Worm (Caenorhabditis elegans) whole organism, L4 larva: ENCODE results near the gene tkt-1.
A peak's percentile ranks its signal among the peaks of the same experiment; 100 is the strongest.

Source experiments
- D1046.2 ChIP-seq: fragments of 200-800 bp; sonication (Bioruptor generic); IDR thresholded peaks from 2 replicates; pipeline ENCODE4 v1.3.6; 2022; ENCODE audit warnings: missing genetic modification characterization, missing compliant biosample characterization
- F10B5.3 ChIP-seq: sonication (generic microtip); optimal IDR thresholded peaks from 2 replicates; lab custom pipeline; 2016; ENCODE audit warnings: mild to moderate bottlenecking, missing genetic modification characterization, missing compliant biosample characterization
- F26F4.8 ChIP-seq: fragments of 200-800 bp; sonication (Bioruptor generic); conservative IDR thresholded peaks from 2 replicates; pipeline ENCODE4 v1.3.6; 2022; ENCODE audit warnings: missing genetic modification characterization, missing compliant biosample characterization
- F44E2.7 ChIP-seq: fragments of 200-800 bp; sonication (Bioruptor generic); IDR thresholded peaks from 2 replicates; pipeline ENCODE4 v2.1.2; 2022; ENCODE audit warnings: missing genetic modification characterization, missing compliant biosample characterization
- R02D3.7 ChIP-seq: fragments of 150-350 bp; sonication (generic microtip); optimal IDR thresholded peaks from 3 replicates; lab custom pipeline; 2014; ENCODE audit warnings: missing biosample characterization, missing genetic modification characterization
- T26A8.4 ChIP-seq: fragments of 200-800 bp; sonication (Bioruptor generic); IDR thresholded peaks from 2 replicates; pipeline ENCODE4 v1.3.6; 2022; ENCODE audit warnings: missing genetic modification characterization, missing compliant biosample characterization
- aha-1 ChIP-seq: fragments of 150-350 bp; peaks from one replicate; lab custom pipeline; 2014; ENCODE audit warnings: missing biosample characterization, missing genetic modification characterization
- aly-2 ChIP-seq: sonication (generic microtip); optimal IDR thresholded peaks from 2 replicates; lab custom pipeline; 2018; ENCODE audit warnings: missing biosample characterization, missing genetic modification characterization
- arid-1 ChIP-seq: fragments of 200-800 bp; sonication (Bioruptor generic); conservative IDR thresholded peaks from 2 replicates; pipeline ENCODE4 v1.3.6; 2022; ENCODE audit warnings: missing genetic modification reagents, missing genetic modification characterization, missing compliant biosample characterization
- ceh-20 ChIP-seq: fragments of 200-800 bp; sonication (Bioruptor generic); IDR thresholded peaks from 2 replicates; pipeline ENCODE4 v1.3.6; 2022; ENCODE audit warnings: missing genetic modification reagents, missing genetic modification characterization, missing compliant biosample characterization
- ceh-32 ChIP-seq: sonication (generic microtip); optimal IDR thresholded peaks from 2 replicates; lab custom pipeline; 2016; ENCODE audit warnings: mild to moderate bottlenecking, missing genetic modification characterization, missing compliant biosample characterization; ENCODE audit not compliant: poor library complexity
- ceh-62 ChIP-seq: sonication (generic microtip); optimal IDR thresholded peaks from 2 replicates; lab custom pipeline; 2017; ENCODE audit warnings: missing biosample characterization, missing genetic modification characterization
- ceh-82 ChIP-seq: sonication (generic microtip); optimal IDR thresholded peaks from 2 replicates; lab custom pipeline; 2017; ENCODE audit warnings: missing biosample characterization, missing genetic modification characterization
- ces-1 ChIP-seq: fragments of 150-350 bp; sonication (generic microtip); optimal IDR thresholded peaks from 4 replicates; lab custom pipeline; 2014; ENCODE audit warnings: missing biosample characterization, missing genetic modification reagents, missing genetic modification characterization
- daf-16 ChIP-seq, 3 experiments: sonication (generic microtip); optimal IDR thresholded peaks; 2 replicates each; lab custom pipeline; 2016 to 2017; ENCODE audit warnings: missing genetic modification characterization in 3 of 3, missing genetic modification reagents in 3 of 3, mild to moderate bottlenecking in 2 of 3, missing compliant biosample characterization in 2 of 3, missing biosample characterization in 1 of 3, moderate library complexity in 1 of 3
- daf-8 ChIP-seq: fragments of 200-800 bp; sonication (Bioruptor generic); IDR thresholded peaks from 2 replicates; pipeline ENCODE4 v1.3.6; 2022; ENCODE audit warnings: missing genetic modification characterization, missing compliant biosample characterization
- dmd-6 ChIP-seq: fragments of 200-800 bp; sonication (Bioruptor generic); IDR thresholded peaks from 2 replicates; pipeline ENCODE4 v1.3.6; 2022; ENCODE audit warnings: missing genetic modification reagents, missing genetic modification characterization, missing compliant biosample characterization
- dpl-1 ChIP-seq: fragments of 150-350 bp; optimal IDR thresholded peaks from 2 replicates; lab custom pipeline; 2014; ENCODE audit warnings: missing biosample characterization, missing genetic modification reagents, missing genetic modification characterization
- duxl-1 ChIP-seq: sonication (generic microtip); optimal IDR thresholded peaks from 2 replicates; lab custom pipeline; 2016; ENCODE audit warnings: mild to moderate bottlenecking, missing genetic modification characterization, moderate library complexity, missing compliant biosample characterization; ENCODE audit not compliant: poor library complexity
- egl-27 ChIP-seq: sonication (generic microtip); optimal IDR thresholded peaks from 3 replicates; lab custom pipeline; 2017; ENCODE audit warnings: missing biosample characterization, missing genetic modification reagents, missing genetic modification characterization
- egl-43 ChIP-seq: fragments of 200-800 bp; sonication (Bioruptor generic); IDR thresholded peaks from 2 replicates; pipeline ENCODE4 v1.3.6; 2022; ENCODE audit warnings: missing genetic modification reagents, missing genetic modification characterization, missing compliant biosample characterization
- hif-1 ChIP-seq, 2 experiments: sonication (generic microtip); optimal IDR thresholded peaks; 2 replicates each; lab custom pipeline; 2016 to 2017; ENCODE audit warnings: missing compliant biosample characterization in 2 of 2, missing genetic modification characterization in 2 of 2, missing genetic modification reagents in 2 of 2, missing genotype in 2 of 2, mild to moderate bottlenecking in 1 of 2
- hlh-11 ChIP-seq: fragments of 200-800 bp; sonication (Bioruptor generic); optimal IDR thresholded peaks from 2 replicates; lab custom pipeline; 2018; ENCODE audit warnings: mild to moderate bottlenecking, missing genetic modification characterization, missing compliant biosample characterization
- jun-1 ChIP-seq: fragments of 150-350 bp; optimal IDR thresholded peaks from 2 replicates; lab custom pipeline; 2014; ENCODE audit warnings: missing biosample characterization, missing genetic modification reagents, missing genetic modification characterization
- lin-1 ChIP-seq: fragments of 200-800 bp; sonication (Bioruptor generic); IDR thresholded peaks from 2 replicates; pipeline ENCODE4 v1.3.6; 2022; ENCODE audit warnings: missing genetic modification reagents, missing genetic modification characterization, missing compliant biosample characterization
- lin-15B ChIP-seq: fragments of 150-350 bp; sonication (generic microtip); optimal IDR thresholded peaks from 3 replicates; lab custom pipeline; 2014; ENCODE audit warnings: missing biosample characterization, missing genetic modification characterization
- lin-29 ChIP-seq: fragments of 200-800 bp; sonication (Bioruptor generic); IDR thresholded peaks from 2 replicates; pipeline ENCODE4 v1.3.6; 2022; ENCODE audit warnings: missing genetic modification reagents, missing genetic modification characterization, missing compliant biosample characterization
- lin-39 ChIP-seq: fragments of 150-350 bp; optimal IDR thresholded peaks from 2 replicates; lab custom pipeline; 2014; ENCODE audit warnings: missing biosample characterization, missing genetic modification reagents, missing genetic modification characterization
- lir-3 ChIP-seq: sonication (generic microtip); optimal IDR thresholded peaks from 2 replicates; lab custom pipeline; 2016; ENCODE audit warnings: mild to moderate bottlenecking, missing genetic modification characterization, missing compliant biosample characterization
- lsy-2 ChIP-seq, 2 experiments: fragments of 150-350 bp in 1 of 2; sonication (generic microtip) in 1 of 2; optimal IDR thresholded peaks; 2 replicates each; lab custom pipeline; 2014 to 2017; ENCODE audit warnings: missing biosample characterization in 2 of 2, missing genetic modification characterization in 2 of 2
- madf-5 ChIP-seq, 2 experiments: fragments of 200-800 bp; sonication (Bioruptor generic); IDR thresholded peaks; 2 replicates each; pipeline ENCODE4 v1.3.6; 2022; ENCODE audit warnings: missing compliant biosample characterization in 2 of 2, missing genetic modification characterization in 2 of 2
- mdl-1 ChIP-seq, 2 experiments: fragments of 150-350 bp in 1 of 2; sonication (generic microtip) in 1 of 2; optimal IDR thresholded peaks; 2 replicates each; lab custom pipeline; 2014 to 2017; ENCODE audit warnings: missing biosample characterization in 2 of 2, missing genetic modification characterization in 2 of 2
- mxl-3 ChIP-seq: fragments of 200-800 bp; sonication (Bioruptor generic); optimal IDR thresholded peaks from 2 replicates; lab custom pipeline; 2018; ENCODE audit warnings: mild to moderate bottlenecking, missing genetic modification characterization, missing compliant biosample characterization
- nhr-10 ChIP-seq: fragments of 150-350 bp; optimal IDR thresholded peaks from 2 replicates; lab custom pipeline; 2014; ENCODE audit warnings: missing biosample characterization, missing genetic modification characterization
- nhr-11 ChIP-seq: fragments of 150-350 bp; optimal IDR thresholded peaks from 2 replicates; lab custom pipeline; 2014; ENCODE audit warnings: missing biosample characterization, missing genetic modification characterization
- nhr-28 ChIP-seq: fragments of 150-350 bp; optimal IDR thresholded peaks from 2 replicates; lab custom pipeline; 2014; ENCODE audit warnings: missing biosample characterization, missing genetic modification characterization
- nhr-48 ChIP-seq: sonication (generic microtip); optimal IDR thresholded peaks from 2 replicates; lab custom pipeline; 2016; ENCODE audit warnings: mild to moderate bottlenecking, missing genetic modification characterization, missing compliant biosample characterization
- nhr-77 ChIP-seq: fragments of 150-350 bp; optimal IDR thresholded peaks from 2 replicates; lab custom pipeline; 2014; ENCODE audit warnings: missing biosample characterization, missing genetic modification characterization
- php-3 ChIP-seq: fragments of 200-800 bp; sonication (Bioruptor generic); IDR thresholded peaks from 2 replicates; pipeline ENCODE4 v1.3.6; 2022; ENCODE audit warnings: missing genetic modification reagents, missing genetic modification characterization, missing compliant biosample characterization
- pqm-1 ChIP-seq: sonication (generic microtip); optimal IDR thresholded peaks from 2 replicates; lab custom pipeline; 2017; ENCODE audit warnings: missing biosample characterization, missing genetic modification characterization
- sdz-12 ChIP-seq: fragments of 200-800 bp; sonication (Bioruptor generic); optimal IDR thresholded peaks from 2 replicates; lab custom pipeline; 2018; ENCODE audit warnings: mild to moderate bottlenecking, missing genetic modification characterization, missing compliant biosample characterization
- set-16 ChIP-seq: fragments of 200-800 bp; sonication (Bioruptor generic); IDR thresholded peaks from 2 replicates; pipeline ENCODE4 v1.3.6; 2022; ENCODE audit warnings: missing genetic modification reagents, missing genetic modification characterization, missing compliant biosample characterization
- skn-1 ChIP-seq: fragments of 150-350 bp; optimal IDR thresholded peaks from 2 replicates; lab custom pipeline; 2014; ENCODE audit warnings: missing biosample characterization, missing genetic modification characterization
- snpc-1.2 ChIP-seq: fragments of 200-800 bp; sonication (Bioruptor generic); IDR thresholded peaks from 2 replicates; pipeline ENCODE4 v1.3.6; 2022; ENCODE audit warnings: missing genetic modification reagents, missing genetic modification characterization, missing compliant biosample characterization
- spr-1 ChIP-seq: sonication (generic microtip); optimal IDR thresholded peaks from 2 replicates; lab custom pipeline; 2016; ENCODE audit warnings: mild to moderate bottlenecking, missing genetic modification characterization, missing compliant biosample characterization
- unc-39 ChIP-seq: sonication (generic microtip); optimal IDR thresholded peaks from 2 replicates; lab custom pipeline; 2017; ENCODE audit warnings: missing biosample characterization, missing genetic modification characterization
- unc-62 ChIP-seq, 3 experiments: fragments of 150-350 bp in 1 of 3; sonication (generic microtip); optimal IDR thresholded peaks in 2 of 3; peaks in 1 of 3; 1 replicate in 1 of 3; 2 replicates in 2 of 3; lab custom pipeline; 2014 to 2017; ENCODE audit warnings: missing biosample characterization in 3 of 3, missing genetic modification characterization in 3 of 3, missing genetic modification reagents in 3 of 3, missing genotype in 1 of 3
- zag-1 ChIP-seq: fragments of 150-350 bp; optimal IDR thresholded peaks from 2 replicates; lab custom pipeline; 2014; ENCODE audit warnings: missing biosample characterization, missing genetic modification characterization

The tkt-1 gene

DNA sequence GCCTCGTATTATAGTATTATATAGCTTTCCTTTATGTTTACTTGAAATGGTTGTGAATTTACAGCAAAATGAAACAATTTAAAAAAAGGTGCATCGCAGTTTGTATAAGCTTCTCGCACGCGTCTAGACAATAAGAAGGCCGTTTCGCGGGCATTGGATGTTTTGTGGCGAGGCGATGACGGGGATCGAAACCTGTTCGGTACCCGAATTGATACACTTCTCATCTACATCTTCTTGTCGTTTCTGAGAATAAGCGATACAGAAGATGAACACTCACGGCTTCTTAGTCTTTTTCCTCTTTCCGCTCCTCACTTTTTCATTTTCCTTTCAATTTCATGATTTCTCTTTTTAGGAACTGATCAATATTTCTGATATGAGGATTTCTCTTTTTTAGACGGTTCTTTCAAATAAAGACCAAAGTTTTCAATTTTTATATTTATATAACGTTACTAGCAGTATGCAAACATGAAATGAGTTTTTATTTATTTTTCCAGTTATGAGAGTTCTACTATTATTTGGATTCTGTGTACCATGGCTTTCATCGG is 2.3 kb downstream of the tkt-1 start, which contains the start of gene F01G10.10 (continued):
- TF ChIP-seq daf-8 (GFP tag; lab: Robert Waterston, UW) (no peak), mdl-1 (tag; optimal IDR thresholded peaks at IDR 0.05; lab: Kevin White, UChicago) (peak in 1 of 2 experiments; percentile 16), hlh-11 (peak; percentile 9), dmd-6 (GFP tag; lab: Robert Waterston, UW) (no peak), pqm-1 (tag; lab: Kevin White, UChicago) (no peak), D1046.2 (no peak), dpl-1 (peak; percentile 5), arid-1 (GFP tag; lab: Robert Waterston, UW) (0 out of 2 replicates have a peak, but pooled peaks have one; percentile 60), php-3 (GFP tag; lab: Robert Waterston, UW) (no peak), lin-1 (GFP tag; lab: Robert Waterston, UW) (no peak), ceh-20 (GFP tag; lab: Robert Waterston, UW) (no peak), egl-27 (tag; lab: Kevin White, UChicago) (no peak), lin-15B (tag; lab: Kevin White, UChicago) (no peak), snpc-1.2 (no peak), nhr-28 (tag; lab: Kevin White, UChicago) (peak; percentile 13), ceh-62 (tag; lab: Kevin White, UChicago) (no peak), madf-5 (GFP tag; IDR thresholded peaks at IDR 0.05; lab: Robert Waterston, UW) (no peak), spr-1 (tag; lab: Kevin White, UChicago) (peak; percentile 5), T26A8.4 (GFP tag; lab: Robert Waterston, UW) (peak; percentile 36; the same call in 1 of the 2 replicates), F44E2.7 (GFP tag; lab: Robert Waterston, UW) (no peak)
- TF ChIP-seq, all 104 proteins: peak for 25

DNA sequence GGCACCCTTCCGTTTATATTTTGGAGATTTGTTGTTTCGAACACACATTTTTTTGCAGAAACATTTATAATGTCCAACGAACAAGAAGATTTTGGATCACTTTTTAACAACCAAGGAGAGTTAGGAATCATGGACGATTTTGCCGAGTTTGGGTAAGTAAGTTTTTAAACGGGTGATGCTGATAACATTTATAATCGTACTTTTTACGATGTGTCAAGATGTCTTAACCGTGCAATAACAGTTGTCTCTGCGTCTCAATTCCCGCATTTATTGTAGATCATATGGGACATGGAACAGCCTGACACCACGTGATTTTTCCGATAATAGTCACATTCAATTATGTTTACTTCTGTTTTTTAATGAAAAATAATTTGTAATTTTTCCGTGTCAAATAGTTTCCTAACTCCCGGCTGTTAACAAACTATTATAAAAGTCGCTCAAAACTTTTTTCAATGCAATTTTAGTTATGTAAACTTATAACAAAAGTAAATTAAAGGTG is 7.2 kb downstream of the tkt-1 start, which contains the start of gene daf-14:
daf-14 (plus strand) TSS at position 51 of the 499 bp plus-strand sequence.
- no peak for TF ChIP-seq lin-15B (tag; lab: Kevin White, UChicago)
- peak; percentile 20 for TF ChIP-seq nhr-48 (tag; lab: Kevin White, UChicago)
- no peak for TF ChIP-seq zag-1 (tag; lab: Kevin White, UChicago)
- no peak for TF ChIP-seq jun-1
- no peak for TF ChIP-seq hif-1 (tag; optimal IDR thresholded peaks at IDR 0.05; lab: Kevin White, UChicago)
- no peak for TF ChIP-seq daf-16 (GFP tag; optimal IDR thresholded peaks at IDR 0.05; lab: Kevin White, UChicago)
- peak; percentile 82 for TF ChIP-seq daf-16 (tag; optimal IDR thresholded peaks at IDR 0.05; lab: Kevin White, UChicago)
- no peak for TF ChIP-seq T26A8.4 (GFP tag; lab: Robert Waterston, UW)
- TF ChIP-seq R02D3.7 (tag; lab: Kevin White, UChicago): no peak
- TF ChIP-seq lsy-2 (tag; optimal IDR thresholded peaks at IDR 0.05; lab: Kevin White, UChicago): peak in 1 of 2 experiments; percentile 33
- peak; percentile 74 for TF ChIP-seq aha-1 (tag; lab: Kevin White, UChicago)
- no peak for TF ChIP-seq madf-5 (GFP tag; IDR thresholded peaks at IDR 0.05; lab: Robert Waterston, UW)
- no peak for TF ChIP-seq lin-29
- TF ChIP-seq skn-1 (tag; lab: Kevin White, UChicago): no peak
- no peak for TF ChIP-seq ceh-82 (tag; lab: Kevin White, UChicago)
- TF ChIP-seq duxl-1 (tag; lab: Kevin White, UChicago): peak; percentile 25
- no peak for TF ChIP-seq lin-39
- TF ChIP-seq egl-43 (GFP tag; lab: Robert Waterston, UW): no peak
- TF ChIP-seq lir-3 (tag; lab: Kevin White, UChicago): no peak
- TF ChIP-seq aly-2 (tag; lab: Kevin White, UChicago): no peak
- TF ChIP-seq unc-62 (GFP tag; optimal IDR thresholded peaks at IDR 0.05 in 1 of 2; lab: Kevin White, UChicago): peak in 1 of 2 experiments; percentile 12
- TF ChIP-seq unc-62 (tag; optimal IDR thresholded peaks at IDR 0.05; lab: Kevin White, UChicago): no peak
- no peak for TF ChIP-seq daf-8 (GFP tag; lab: Robert Waterston, UW)
- TF ChIP-seq sdz-12: no peak
- TF ChIP-seq dpl-1: peak; percentile 15
- no peak for TF ChIP-seq mxl-3 (GFP tag; lab: Kevin White, UChicago)
- TF ChIP-seq unc-39 (tag; lab: Kevin White, UChicago): no peak
- no peak for TF ChIP-seq F10B5.3 (tag; lab: Kevin White, UChicago)
- TF ChIP-seq php-3 (GFP tag; lab: Robert Waterston, UW): peak; percentile 49; the same call in 1 of the 2 replicates
- TF ChIP-seq F26F4.8 (GFP tag; lab: Robert Waterston, UW): no peak
- TF ChIP-seq ceh-32 (tag; lab: Kevin White, UChicago): no peak
- TF ChIP-seq nhr-77: peak; percentile 30
- no peak for TF ChIP-seq nhr-10
- no peak for TF ChIP-seq nhr-11
- TF ChIP-seq set-16 (GFP tag; lab: Robert Waterston, UW): no peak
- no peak for TF ChIP-seq lin-1 (GFP tag; lab: Robert Waterston, UW)
- TF ChIP-seq ces-1 (GFP tag; lab: Kevin White, UChicago): no peak
- peak; percentile 50 for TF ChIP-seq nhr-28 (tag; lab: Kevin White, UChicago)
